Worm (Caenorhabditis elegans) whole organism, L4 larva: ENCODE measurements around the gene lact-7.

Experiments
- F37D6.2 ChIP-seq: sonication (generic microtip); optimal IDR thresholded peaks from 2 replicates; lab custom pipeline; 2016; ENCODE audit warnings: mild to moderate bottlenecking, missing genetic modification characterization, missing compliant biosample characterization
- Y5F2A.4 ChIP-seq: fragments of 200-800 bp; sonication (Bioruptor generic); optimal IDR thresholded peaks from 2 replicates; lab custom pipeline; 2018; ENCODE audit warnings: mild to moderate bottlenecking, missing genetic modification characterization, missing compliant biosample characterization
- attf-4 ChIP-seq: sonication (generic microtip); optimal IDR thresholded peaks from 3 replicates; lab custom pipeline; 2017; ENCODE audit warnings: missing biosample characterization, missing genetic modification characterization
- ceh-62 ChIP-seq: sonication (generic microtip); optimal IDR thresholded peaks from 2 replicates; lab custom pipeline; 2017; ENCODE audit warnings: missing biosample characterization, missing genetic modification characterization
- ceh-82 ChIP-seq: sonication (generic microtip); optimal IDR thresholded peaks from 2 replicates; lab custom pipeline; 2017; ENCODE audit warnings: missing biosample characterization, missing genetic modification characterization
- ces-1 ChIP-seq: fragments of 150-350 bp; sonication (generic microtip); optimal IDR thresholded peaks from 4 replicates; lab custom pipeline; 2014; ENCODE audit warnings: missing biosample characterization, missing genetic modification reagents, missing genetic modification characterization
- cey-2 ChIP-seq: sonication (generic microtip); optimal IDR thresholded peaks from 3 replicates; lab custom pipeline; 2017; ENCODE audit warnings: missing genetic modification characterization, mild to moderate bottlenecking, missing compliant biosample characterization, antibody characterized with exemption, borderline replicate concordance; ENCODE audit not compliant: insufficient read depth
- daf-16 ChIP-seq, 3 experiments: sonication (generic microtip); optimal IDR thresholded peaks; 2 replicates each; lab custom pipeline; 2016 to 2017; ENCODE audit warnings: missing genetic modification characterization in 3 of 3, missing genetic modification reagents in 3 of 3, mild to moderate bottlenecking in 2 of 3, missing compliant biosample characterization in 2 of 3, missing biosample characterization in 1 of 3, moderate library complexity in 1 of 3
- dpl-1 ChIP-seq: fragments of 150-350 bp; optimal IDR thresholded peaks from 2 replicates; lab custom pipeline; 2014; ENCODE audit warnings: missing biosample characterization, missing genetic modification reagents, missing genetic modification characterization
- duxl-1 ChIP-seq: sonication (generic microtip); optimal IDR thresholded peaks from 2 replicates; lab custom pipeline; 2016; ENCODE audit warnings: mild to moderate bottlenecking, missing genetic modification characterization, moderate library complexity, missing compliant biosample characterization; ENCODE audit not compliant: poor library complexity
- dve-1 ChIP-seq: sonication (generic microtip); optimal IDR thresholded peaks from 2 replicates; lab custom pipeline; 2017; ENCODE audit warnings: antibody characterized with exemption, mild to moderate bottlenecking, missing genetic modification characterization, missing compliant biosample characterization; ENCODE audit not compliant: insufficient read depth
- egl-27 ChIP-seq: sonication (generic microtip); optimal IDR thresholded peaks from 3 replicates; lab custom pipeline; 2017; ENCODE audit warnings: missing biosample characterization, missing genetic modification reagents, missing genetic modification characterization
- fos-1 ChIP-seq: fragments of 150-350 bp; optimal IDR thresholded peaks from 2 replicates; lab custom pipeline; 2014; ENCODE audit warnings: missing biosample characterization, missing genetic modification characterization
- hlh-11 ChIP-seq: fragments of 200-800 bp; sonication (Bioruptor generic); optimal IDR thresholded peaks from 2 replicates; lab custom pipeline; 2018; ENCODE audit warnings: mild to moderate bottlenecking, missing genetic modification characterization, missing compliant biosample characterization
- lin-39 ChIP-seq: fragments of 150-350 bp; optimal IDR thresholded peaks from 2 replicates; lab custom pipeline; 2014; ENCODE audit warnings: missing biosample characterization, missing genetic modification reagents, missing genetic modification characterization
- lir-3 ChIP-seq: sonication (generic microtip); optimal IDR thresholded peaks from 2 replicates; lab custom pipeline; 2016; ENCODE audit warnings: mild to moderate bottlenecking, missing genetic modification characterization, missing compliant biosample characterization
- lsy-2 ChIP-seq, 2 experiments: fragments of 150-350 bp in 1 of 2; sonication (generic microtip) in 1 of 2; optimal IDR thresholded peaks; 2 replicates each; lab custom pipeline; 2014 to 2017; ENCODE audit warnings: missing biosample characterization in 2 of 2, missing genetic modification characterization in 2 of 2
- mdl-1 ChIP-seq, 2 experiments: fragments of 150-350 bp in 1 of 2; sonication (generic microtip) in 1 of 2; optimal IDR thresholded peaks; 2 replicates each; lab custom pipeline; 2014 to 2017; ENCODE audit warnings: missing biosample characterization in 2 of 2, missing genetic modification characterization in 2 of 2
- mep-1 ChIP-seq: fragments of 150-350 bp; sonication (generic microtip); optimal IDR thresholded peaks from 3 replicates; lab custom pipeline; 2014; ENCODE audit warnings: missing biosample characterization, missing genetic modification characterization
- mxl-3 ChIP-seq: fragments of 200-800 bp; sonication (Bioruptor generic); optimal IDR thresholded peaks from 2 replicates; lab custom pipeline; 2018; ENCODE audit warnings: mild to moderate bottlenecking, missing genetic modification characterization, missing compliant biosample characterization
- nhr-10 ChIP-seq: fragments of 150-350 bp; optimal IDR thresholded peaks from 2 replicates; lab custom pipeline; 2014; ENCODE audit warnings: missing biosample characterization, missing genetic modification characterization
- nhr-25 ChIP-seq: sonication (generic microtip); optimal IDR thresholded peaks from 2 replicates; lab custom pipeline; 2017; ENCODE audit warnings: missing genetic modification characterization, mild to moderate bottlenecking, missing compliant biosample characterization, antibody characterized with exemption, moderate library complexity, borderline replicate concordance; ENCODE audit not compliant: insufficient read depth
- nhr-28 ChIP-seq: fragments of 150-350 bp; optimal IDR thresholded peaks from 2 replicates; lab custom pipeline; 2014; ENCODE audit warnings: missing biosample characterization, missing genetic modification characterization
- php-3 ChIP-seq: fragments of 200-800 bp; sonication (Bioruptor generic); IDR thresholded peaks from 2 replicates; pipeline ENCODE4 v1.3.6; 2022; ENCODE audit warnings: missing genetic modification reagents, missing genetic modification characterization, missing compliant biosample characterization
- pqm-1 ChIP-seq: sonication (generic microtip); optimal IDR thresholded peaks from 2 replicates; lab custom pipeline; 2017; ENCODE audit warnings: missing biosample characterization, missing genetic modification characterization
- tra-1 ChIP-seq: fragments of 200-800 bp; sonication (Bioruptor generic); IDR thresholded peaks from 2 replicates; pipeline ENCODE4 v1.3.6; 2022; ENCODE audit warnings: missing genetic modification reagents, missing genetic modification characterization, missing compliant biosample characterization
- unc-62 ChIP-seq, 3 experiments: fragments of 150-350 bp in 1 of 3; sonication (generic microtip); optimal IDR thresholded peaks in 2 of 3; peaks in 1 of 3; 1 replicate in 1 of 3; 2 replicates in 2 of 3; lab custom pipeline; 2014 to 2017; ENCODE audit warnings: missing biosample characterization in 3 of 3, missing genetic modification characterization in 3 of 3, missing genetic modification reagents in 3 of 3, missing genotype in 1 of 3
- zfp-2 ChIP-seq: sonication (generic microtip); optimal IDR thresholded peaks from 2 replicates; lab custom pipeline; 2016; ENCODE audit warnings: mild to moderate bottlenecking, missing genetic modification characterization, missing compliant biosample characterization
- zfp-3 ChIP-seq: fragments of 200-800 bp; sonication (Bioruptor generic); conservative IDR thresholded peaks from 2 replicates; pipeline ENCODE4 v1.3.6; 2022; ENCODE audit warnings: missing genetic modification reagents, missing genetic modification characterization, missing compliant biosample characterization
- zip-2 ChIP-seq: fragments of 150-350 bp; optimal IDR thresholded peaks from 2 replicates; lab custom pipeline; 2014; ENCODE audit warnings: missing biosample characterization, missing genetic modification characterization

lact-7 gene

DNA sequence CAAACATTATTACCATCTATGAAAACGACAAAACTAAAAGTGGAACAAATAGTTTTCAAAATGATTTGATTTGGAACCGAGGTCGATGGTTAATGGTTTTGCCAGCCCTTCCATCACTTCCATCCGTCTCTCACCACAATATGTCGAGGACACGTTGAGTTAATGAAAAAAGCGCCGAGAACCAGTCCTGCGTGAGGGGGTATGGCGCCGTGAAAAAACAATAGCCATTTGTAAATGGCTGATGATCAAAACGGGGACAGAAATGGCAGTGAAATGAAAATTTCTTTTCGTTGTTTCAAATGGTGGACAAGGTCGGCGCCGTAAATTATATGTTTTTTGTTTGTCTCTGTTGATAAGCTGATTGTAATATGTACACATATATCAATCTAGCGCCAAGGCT is 38.9 kb upstream of the lact-7 start:
- TF ChIP-seq Y5F2A.4 (GFP tag; lab: Kevin White, UChicago) (no peak), dve-1 (tag; lab: Kevin White, UChicago) (peak; percentile 6), ceh-62 (tag; lab: Kevin White, UChicago) (no peak), cey-2 (tag; lab: Kevin White, UChicago) (peak; percentile 39), zip-2 (tag; lab: Kevin White, UChicago) (no peak), nhr-25 (tag; lab: Kevin White, UChicago) (peak; percentile 55), daf-16 (GFP tag; optimal IDR thresholded peaks at IDR 0.05; lab: Kevin White, UChicago) (no peak), daf-16 (tag; optimal IDR thresholded peaks at IDR 0.05; lab: Kevin White, UChicago) (peak; percentile 23), tra-1 (0 out of 2 replicates have a peak, but pooled peaks have one; percentile 27), zfp-2 (tag; lab: Kevin White, UChicago) (no peak), nhr-28 (tag; lab: Kevin White, UChicago) (peak; percentile 11), hlh-11 (peak; percentile 38), duxl-1 (no peak), mxl-3 (GFP tag; lab: Kevin White, UChicago) (peak; percentile 65)

DNA sequence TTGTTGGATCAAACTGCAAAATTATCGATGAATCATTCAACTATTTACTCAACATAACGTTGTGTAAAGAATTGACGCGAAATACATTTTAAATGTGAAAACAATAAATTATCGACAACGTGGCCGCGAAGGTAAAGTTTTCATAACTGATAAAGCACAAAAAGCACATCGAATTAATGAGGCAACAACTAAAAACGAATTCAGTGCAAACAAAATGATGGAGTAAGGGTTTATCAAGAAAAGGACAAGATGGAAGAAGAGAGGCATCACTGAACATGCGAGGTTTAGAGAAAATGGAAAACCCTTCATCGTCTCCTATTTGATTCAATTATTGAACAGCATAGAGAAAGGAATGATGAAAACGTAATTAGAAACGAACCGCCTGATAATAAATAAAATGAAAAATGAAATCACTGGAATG is 35.1 kb upstream of the lact-7 start, which contains the start of gene D1053.4:
TSS of gene D1053.4 (minus strand) at position 20 of the 421 bp plus-strand sequence.
- TF ChIP-seq unc-62 (GFP tag; optimal IDR thresholded peaks at IDR 0.05 in 1 of 2; lab: Kevin White, UChicago) (peak in 1 of 2 experiments; percentile 21), unc-62 (tag; optimal IDR thresholded peaks at IDR 0.05; lab: Kevin White, UChicago) (no peak), ces-1 (GFP tag; lab: Kevin White, UChicago) (peak; percentile 69), mep-1 (tag; lab: Kevin White, UChicago) (peak; percentile 55), ceh-82 (tag; lab: Kevin White, UChicago) (no peak), dve-1 (tag; lab: Kevin White, UChicago) (peak; percentile 54), daf-16 (GFP tag; optimal IDR thresholded peaks at IDR 0.05; lab: Kevin White, UChicago) (no peak), daf-16 (tag; optimal IDR thresholded peaks at IDR 0.05; lab: Kevin White, UChicago) (peak; percentile 98), fos-1 (tag; lab: Kevin White, UChicago) (no peak), nhr-28 (tag; lab: Kevin White, UChicago) (peak; percentile 90), mxl-3 (GFP tag; lab: Kevin White, UChicago) (peak; percentile 12), lsy-2 (tag; optimal IDR thresholded peaks at IDR 0.05; lab: Kevin White, UChicago) (no peak), dpl-1 (GFP tag; lab: Kevin White, UChicago) (no peak), pqm-1 (peak; percentile 69), hlh-11 (peak; percentile 61), mdl-1 (tag; optimal IDR thresholded peaks at IDR 0.05; lab: Kevin White, UChicago) (peak in 1 of 2 experiments; percentile 69), php-3 (GFP tag; lab: Robert Waterston, UW) (0 out of 2 replicates have a peak, but pooled peaks have one; percentile 44)
- TF ChIP-seq, all 104 proteins: peak for 11

DNA sequence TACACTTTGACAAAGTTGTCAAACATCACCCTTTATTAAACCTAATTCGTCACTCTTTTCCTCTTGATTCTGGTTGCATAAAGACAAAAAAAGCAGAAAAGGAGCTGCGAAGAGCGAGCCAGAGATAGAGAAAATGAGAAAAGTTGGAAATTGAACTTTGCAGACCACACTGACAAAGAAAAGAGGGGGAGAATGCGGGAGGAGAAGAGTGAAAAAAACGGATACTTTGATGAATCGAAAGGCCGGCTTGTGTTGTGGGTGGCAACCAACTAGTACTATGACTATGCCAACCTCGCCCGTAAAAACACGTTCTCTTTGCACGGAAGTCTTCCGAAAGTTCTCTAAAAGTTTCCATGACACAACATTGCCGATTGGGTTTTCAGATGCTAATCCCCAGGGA is 33.3 kb upstream of the lact-7 start:
- TF ChIP-seq nhr-10 (tag; lab: Kevin White, UChicago): no peak
- no peak for TF ChIP-seq lin-39 (tag; lab: Kevin White, UChicago)
- TF ChIP-seq zfp-3: no peak
- peak in 1 of 2 experiments; percentile 81 for TF ChIP-seq unc-62 (GFP tag; optimal IDR thresholded peaks at IDR 0.05 in 1 of 2; lab: Kevin White, UChicago)
- TF ChIP-seq unc-62 (tag; optimal IDR thresholded peaks at IDR 0.05; lab: Kevin White, UChicago): no peak
- TF ChIP-seq attf-4 (tag; lab: Kevin White, UChicago): no peak
- no peak for TF ChIP-seq egl-27 (tag; lab: Kevin White, UChicago)

- TF ChIP-seq lir-3 (tag; lab: Kevin White, UChicago) (no peak), zfp-3 (no peak), unc-62 (GFP tag; optimal IDR thresholded peaks at IDR 0.05 in 1 of 2; lab: Kevin White, UChicago) (peak in 1 of 2 experiments; percentile 69), unc-62 (tag; optimal IDR thresholded peaks at IDR 0.05; lab: Kevin White, UChicago) (no peak), F37D6.2 (tag; lab: Kevin White, UChicago) (no peak)
Observed at ce11 chrX:11726450-11726849, 32.5 kb upstream of the lact-7 start.
